Fruit fly (Drosophila melanogaster): Measurements from ENCODE around the gene Gld.

Gld gene

DNA sequence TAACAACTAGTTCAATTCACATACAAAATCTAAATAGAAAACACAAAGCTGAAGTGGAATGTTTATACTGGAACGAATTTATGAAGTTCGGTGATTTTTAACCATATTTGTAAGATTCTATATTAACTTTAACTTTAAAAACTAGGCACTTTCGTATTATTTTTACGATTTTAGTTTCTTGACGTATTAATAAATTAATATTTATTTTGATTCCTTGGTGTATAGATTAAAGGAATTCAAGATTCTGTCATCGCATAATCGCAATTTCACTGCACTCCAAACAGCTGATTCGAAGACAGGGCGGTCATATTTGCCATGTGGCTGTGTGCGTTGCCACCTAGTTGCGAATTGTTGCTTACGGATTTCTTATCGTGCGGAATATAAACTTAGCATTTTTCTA is 16.0 kb downstream of the Gld start, which contains the start of the genes CG1227 and Dtwd2 (continued):
- peak; percentile 54 for TF ChIP-seq CG6254 (GFP tag; optimal IDR thresholded peaks at IDR 0.05)
- peak; percentile 90 for TF ChIP-seq CG6854 (GFP tag; optimal IDR thresholded peaks at IDR 0.05)
- TF ChIP-seq CG5953 (GFP tag; IDR thresholded peaks at IDR 0.05): peak; percentile 78
- peak; percentile 95 for TF ChIP-seq CG4820 (GFP tag; optimal IDR thresholded peaks at IDR 0.05)
- no peak for TF ChIP-seq usp (GFP tag; optimal IDR thresholded peaks at IDR 0.05)
- peak; percentile 36 for TF ChIP-seq disco-r (GFP tag; optimal IDR thresholded peaks at IDR 0.05)
- TF ChIP-seq CG43689 (GFP tag; IDR thresholded peaks at IDR 0.05): peak; percentile 82
- peak; percentile 27 for TF ChIP-seq ftz-f1 (GFP tag; optimal IDR thresholded peaks at IDR 0.05)
- no peak for TF ChIP-seq HLH4C (GFP tag; IDR thresholded peaks at IDR 0.05; ENCODE audit: partially characterized antibody)
- TF ChIP-seq Abd-B (GFP tag; optimal IDR thresholded peaks at IDR 0.05): peak; percentile 65
- peak; percentile 92 for TF ChIP-seq CG17328 (GFP tag; IDR thresholded peaks at IDR 0.05)
- TF ChIP-seq Hand (GFP tag; optimal IDR thresholded peaks at IDR 0.05): peak; percentile 87
- TF ChIP-seq ems (GFP tag; optimal IDR thresholded peaks at IDR 0.05): peak; percentile 72
- TF ChIP-seq CG2678 (tag; optimal IDR thresholded peaks at IDR 0.05): peak; percentile 97
- peak; percentile 69 for TF ChIP-seq CG2116 (GFP tag; optimal IDR thresholded peaks at IDR 0.05)
- no peak for TF ChIP-seq TFAM (GFP tag; optimal IDR thresholded peaks at IDR 0.05)
- peak; percentile 93 for TF ChIP-seq fd3F (GFP tag; optimal IDR thresholded peaks at IDR 0.05)
- no peak for TF ChIP-seq Sry-δ (GFP tag; optimal IDR thresholded peaks at IDR 0.05)
- TF ChIP-seq lola (GFP tag; optimal IDR thresholded peaks at IDR 0.05): peak in 1 of 3 experiments; percentile 88
- peak; percentile 62; the same call in 1 of the 2 replicates for TF ChIP-seq CG1024 (GFP tag; IDR thresholded peaks at IDR 0.05)
- no peak for TF ChIP-seq Hr78 (GFP tag; optimal IDR thresholded peaks at IDR 0.05)
- TF ChIP-seq Nf-YB (GFP tag; optimal IDR thresholded peaks at IDR 0.05): peak; percentile 81
- TF ChIP-seq CG17186 (GFP tag; optimal IDR thresholded peaks at IDR 0.05): peak; percentile 16
- TF ChIP-seq kni (GFP tag; optimal IDR thresholded peaks at IDR 0.05): no peak
- TF ChIP-seq schlank (tag; optimal IDR thresholded peaks at IDR 0.05): peak; percentile 77
- peak; percentile 91 for TF ChIP-seq sob (GFP tag; IDR thresholded peaks at IDR 0.05)
- peak; percentile 65 for TF ChIP-seq Camta (GFP tag; optimal IDR thresholded peaks at IDR 0.05)
- no peak for TF ChIP-seq repo (GFP tag; optimal IDR thresholded peaks at IDR 0.05)
- no peak for TF ChIP-seq CG42726 (GFP tag; IDR thresholded peaks at IDR 0.05; ENCODE audit: partially characterized antibody)
- no peak for TF ChIP-seq tna (GFP tag; IDR thresholded peaks at IDR 0.05; ENCODE audit: partially characterized antibody)
- peak; percentile 12 for TF ChIP-seq CG33213 (GFP tag; optimal IDR thresholded peaks at IDR 0.05)
- TF ChIP-seq Optix (GFP tag; IDR thresholded peaks at IDR 0.05): no peak
- no peak for TF ChIP-seq CG15011 (GFP tag; optimal IDR thresholded peaks at IDR 0.05)
- TF ChIP-seq kay (GFP tag; optimal IDR thresholded peaks at IDR 0.05): peak; percentile 71
- TF ChIP-seq CG7556 (GFP tag; optimal IDR thresholded peaks at IDR 0.05): no peak
- peak; percentile 85 for TF ChIP-seq esg (GFP tag; conservative IDR thresholded peaks at IDR 0.05)
- no peak for TF ChIP-seq CG2129 (GFP tag; IDR thresholded peaks at IDR 0.05; ENCODE audit: partially characterized antibody)
- no peak for TF ChIP-seq Gsc (GFP tag; IDR thresholded peaks at IDR 0.05)
- TF ChIP-seq CG14050 (GFP tag; IDR thresholded peaks at IDR 0.05): peak; percentile 88
- no peak for TF ChIP-seq sr (GFP tag; IDR thresholded peaks at IDR 0.05)
- TF ChIP-seq CG7745 (tag; optimal IDR thresholded peaks at IDR 0.05): no peak
- TF ChIP-seq Asciz (GFP tag; optimal IDR thresholded peaks at IDR 0.05): peak; percentile 85
- TF ChIP-seq bcd (GFP tag; optimal IDR thresholded peaks at IDR 0.05): peak; percentile 85
- peak; percentile 93 for TF ChIP-seq CG34376 (GFP tag; optimal IDR thresholded peaks at IDR 0.05)
- no peak for TF ChIP-seq pita (GFP tag; optimal IDR thresholded peaks at IDR 0.05)
- no peak for TF ChIP-seq abd-A (tag; optimal IDR thresholded peaks at IDR 0.05)
- peak; percentile 64 for TF ChIP-seq mam (GFP tag; optimal IDR thresholded peaks at IDR 0.05)
- no peak for TF ChIP-seq CG12155 (GFP tag; optimal IDR thresholded peaks at IDR 0.05)
- TF ChIP-seq inv (GFP tag; IDR thresholded peaks at IDR 0.05; ENCODE audit: partially characterized antibody): no peak
- peak; percentile 87 for TF ChIP-seq CG10209 (GFP tag; optimal IDR thresholded peaks at IDR 0.05)
